Worm (Caenorhabditis elegans) whole organism, young adult: ENCODE results near the gene glod-4.
A peak's percentile ranks its signal among the peaks of the same experiment; 100 is the strongest.

Source experiments
- B0035.1 ChIP-seq: sonication (generic microtip); optimal IDR thresholded peaks from 2 replicates; lab custom pipeline; 2016; ENCODE audit warnings: missing genetic modification characterization, mild to moderate bottlenecking, missing compliant biosample characterization, missing genotype, missing genetic modification reagents
- B0336.3 ChIP-seq: fragments of 200-800 bp; sonication (Bioruptor generic); IDR thresholded peaks from 2 replicates; pipeline ENCODE4 v1.3.6; 2022; ENCODE audit warnings: missing genetic modification characterization, missing compliant biosample characterization
- F22D6.2 ChIP-seq: sonication (generic microtip); optimal IDR thresholded peaks from 2 replicates; lab custom pipeline; 2016; ENCODE audit warnings: mild to moderate bottlenecking, missing genetic modification characterization, missing compliant biosample characterization
- F23B12.7 ChIP-seq: sonication (generic microtip); optimal IDR thresholded peaks from 2 replicates; lab custom pipeline; 2017; ENCODE audit warnings: missing genetic modification characterization, mild to moderate bottlenecking, missing compliant biosample characterization, antibody characterized with exemption, moderate library complexity; ENCODE audit not compliant: insufficient read depth
- F49E8.2 ChIP-seq: sonication (generic microtip); optimal IDR thresholded peaks from 3 replicates; lab custom pipeline; 2017; ENCODE audit warnings: missing genetic modification characterization, mild to moderate bottlenecking, missing compliant biosample characterization, antibody characterized with exemption, moderate library complexity; ENCODE audit not compliant: insufficient read depth
- F52B5.7 ChIP-seq: sonication (generic microtip); optimal IDR thresholded peaks from 2 replicates; lab custom pipeline; 2016; ENCODE audit warnings: mild to moderate bottlenecking, missing genetic modification characterization, missing compliant biosample characterization
- F57C9.4 ChIP-seq: sonication (generic microtip); optimal IDR thresholded peaks from 2 replicates; lab custom pipeline; 2017; ENCODE audit warnings: mild to moderate bottlenecking, missing genetic modification characterization, missing compliant biosample characterization
- Y53F4B.3 ChIP-seq: fragments of 200-800 bp; sonication (Bioruptor generic); IDR thresholded peaks from 2 replicates; pipeline ENCODE4 v1.3.6; 2022; ENCODE audit warnings: missing genetic modification reagents, missing genetic modification characterization, missing compliant biosample characterization
- Y56A3A.18 ChIP-seq: fragments of 200-800 bp; sonication (Bioruptor generic); IDR thresholded peaks from 2 replicates; pipeline ENCODE4 v1.3.6; 2022; ENCODE audit warnings: missing genetic modification reagents, missing genetic modification characterization, missing compliant biosample characterization
- ZK185.1 ChIP-seq: sonication (generic microtip); optimal IDR thresholded peaks from 2 replicates; lab custom pipeline; 2016; ENCODE audit warnings: mild to moderate bottlenecking, missing genetic modification characterization, missing compliant biosample characterization; ENCODE audit not compliant: poor library complexity, severe bottlenecking
- bed-2 ChIP-seq: fragments of 200-800 bp; sonication (Bioruptor generic); IDR thresholded peaks from 2 replicates; pipeline ENCODE4 v1.3.6; 2022; ENCODE audit warnings: missing genetic modification reagents, missing genetic modification characterization, missing compliant biosample characterization
- cebp-1 ChIP-seq, 2 experiments: fragments of 200-800 bp in 1 of 2; sonication (Bioruptor generic) in 1 of 2; sonication (generic microtip) in 1 of 2; IDR thresholded peaks in 1 of 2; optimal IDR thresholded peaks in 1 of 2; 2 replicates each; pipeline versions ENCODE4 v1.3.6 to Lab custom; 2017 to 2022; ENCODE audit warnings: missing compliant biosample characterization in 2 of 2, missing genetic modification characterization in 2 of 2, mild to moderate bottlenecking in 1 of 2, missing genetic modification reagents in 1 of 2, moderate library complexity in 1 of 2
- ceh-100 ChIP-seq: fragments of 200-800 bp; sonication (Bioruptor generic); IDR thresholded peaks from 2 replicates; pipeline ENCODE4 v1.3.6; 2022; ENCODE audit warnings: missing genetic modification reagents, missing genetic modification characterization, missing compliant biosample characterization
- ceh-79 ChIP-seq: sonication (generic microtip); optimal IDR thresholded peaks from 2 replicates; lab custom pipeline; 2017; ENCODE audit warnings: mild to moderate bottlenecking, missing genetic modification characterization, missing compliant biosample characterization
- dpff-1 ChIP-seq: sonication (generic microtip); optimal IDR thresholded peaks from 2 replicates; lab custom pipeline; 2017; ENCODE audit warnings: mild to moderate bottlenecking, missing genetic modification characterization, missing compliant biosample characterization
- dpl-1 ChIP-seq: fragments of 150-350 bp; optimal IDR thresholded peaks from 2 replicates; lab custom pipeline; 2014; ENCODE audit warnings: missing biosample characterization, missing genetic modification reagents, missing genetic modification characterization
- efl-1 ChIP-seq: fragments of 150-350 bp; optimal IDR thresholded peaks from 2 replicates; lab custom pipeline; 2014; ENCODE audit warnings: missing biosample characterization, missing genetic modification reagents, missing genetic modification characterization
- hmg-1.2 ChIP-seq: fragments of 200-800 bp; sonication (Bioruptor generic); IDR thresholded peaks from 2 replicates; pipeline ENCODE4 v1.3.6; 2022; ENCODE audit warnings: missing genetic modification reagents, missing genetic modification characterization, missing compliant biosample characterization
- lag-1 ChIP-seq: fragments of 200-800 bp; sonication (Bioruptor generic); IDR thresholded peaks from 2 replicates; pipeline ENCODE4 v1.3.6; 2022; ENCODE audit warnings: missing genetic modification reagents, missing genetic modification characterization, missing compliant biosample characterization
- let-526 ChIP-seq: fragments of 200-800 bp; sonication (Bioruptor generic); IDR thresholded peaks from 2 replicates; pipeline ENCODE4 v1.3.6; 2022; ENCODE audit warnings: missing genetic modification reagents, missing genetic modification characterization, missing compliant biosample characterization
- lsl-1 ChIP-seq: fragments of 200-800 bp; sonication (Bioruptor generic); optimal IDR thresholded peaks from 2 replicates; lab custom pipeline; 2018; ENCODE audit warnings: mild to moderate bottlenecking, missing genetic modification characterization, moderate library complexity, missing compliant biosample characterization
- madf-10 ChIP-seq: sonication (generic microtip); optimal IDR thresholded peaks from 2 replicates; lab custom pipeline; 2016; ENCODE audit warnings: mild to moderate bottlenecking, missing genetic modification characterization, missing compliant biosample characterization
- madf-8 ChIP-seq: fragments of 200-800 bp; sonication (Bioruptor generic); conservative IDR thresholded peaks from 2 replicates; pipeline ENCODE4 v1.3.6; 2022; ENCODE audit warnings: missing genetic modification reagents, missing genetic modification characterization, missing compliant biosample characterization
- mes-4 ChIP-seq: sonication (generic microtip); optimal IDR thresholded peaks from 2 replicates; lab custom pipeline; 2016; ENCODE audit warnings: missing genotype, missing genetic modification characterization, missing compliant biosample characterization
- nfya-2 ChIP-seq: fragments of 200-800 bp; sonication (Bioruptor generic); IDR thresholded peaks from 2 replicates; pipeline ENCODE4 v1.3.6; 2022; ENCODE audit warnings: missing genetic modification reagents, missing genetic modification characterization, missing compliant biosample characterization
- pha-4 ChIP-seq: fragments of 150-350 bp; sonication (generic microtip); optimal IDR thresholded peaks from 2 replicates; lab custom pipeline; 2014; ENCODE audit warnings: missing biosample characterization, missing genetic modification reagents, missing genetic modification characterization
- rec-8 ChIP-seq, 2 experiments: sonication (generic microtip); optimal IDR thresholded peaks; 2 replicates each; lab custom pipeline; 2016; ENCODE audit warnings: mild to moderate bottlenecking in 2 of 2, missing genetic modification characterization in 2 of 2, missing genetic modification reagents in 2 of 2, missing genotype in 2 of 2, missing biosample characterization in 1 of 2, missing compliant biosample characterization in 1 of 2, moderate library complexity in 1 of 2
- rpc-1 ChIP-seq, 2 experiments: fragments of 150-350 bp in 1 of 2; sonication (generic microtip) in 1 of 2; optimal IDR thresholded peaks; 2 replicates each; lab custom pipeline; 2014 to 2018; ENCODE audit warnings: missing biosample characterization in 1 of 2, missing genetic modification characterization in 1 of 2, missing genetic modification reagents in 1 of 2, missing genotype in 1 of 2
- sea-2 ChIP-seq: fragments of 200-800 bp; sonication (Bioruptor generic); IDR thresholded peaks from 2 replicates; pipeline ENCODE4 v1.3.6; 2022; ENCODE audit warnings: missing genetic modification characterization, missing compliant biosample characterization
- snpc-1.1 ChIP-seq: sonication (generic microtip); optimal IDR thresholded peaks from 2 replicates; lab custom pipeline; 2017; ENCODE audit warnings: missing genetic modification characterization, mild to moderate bottlenecking, missing compliant biosample characterization, antibody characterized with exemption, moderate library complexity, missing genotype, missing genetic modification reagents; ENCODE audit not compliant: insufficient read depth
- snpc-1.3 ChIP-seq: sonication (generic microtip); optimal IDR thresholded peaks from 2 replicates; lab custom pipeline; 2017; ENCODE audit warnings: missing genetic modification characterization, mild to moderate bottlenecking, missing compliant biosample characterization, antibody characterized with exemption, moderate library complexity, missing genotype, missing genetic modification reagents; ENCODE audit not compliant: insufficient read depth
- snpc-4 ChIP-seq, 5 experiments: fragments of 150-350 bp in 1 of 5; sonication (generic microtip) in 4 of 5; optimal IDR thresholded peaks; 2 replicates each; lab custom pipeline; 2014 to 2018; ENCODE audit warnings: missing genetic modification characterization in 5 of 5, missing biosample characterization in 3 of 5, antibody characterized with exemption in 2 of 5, mild to moderate bottlenecking in 2 of 5, missing compliant biosample characterization in 2 of 5, missing genotype in 2 of 5, moderate library complexity in 2 of 5, missing genetic modification reagents in 1 of 5
- sptf-2 ChIP-seq: fragments of 200-800 bp; sonication (Bioruptor generic); optimal IDR thresholded peaks from 2 replicates; lab custom pipeline; 2018; ENCODE audit warnings: mild to moderate bottlenecking, missing genetic modification characterization, missing compliant biosample characterization
- unc-62 ChIP-seq: fragments of 150-350 bp; optimal IDR thresholded peaks from 2 replicates; lab custom pipeline; 2014; ENCODE audit warnings: missing biosample characterization, missing genetic modification reagents, missing genetic modification characterization
- xnd-1 ChIP-seq: sonication (generic microtip); optimal IDR thresholded peaks from 2 replicates; lab custom pipeline; 2016; ENCODE audit warnings: missing genotype, missing genetic modification reagents, missing genetic modification characterization, missing compliant biosample characterization
- zim-3 ChIP-seq: sonication (generic microtip); optimal IDR thresholded peaks from 2 replicates; lab custom pipeline; 2017; ENCODE audit warnings: mild to moderate bottlenecking, missing genetic modification characterization, moderate library complexity, missing compliant biosample characterization
- ztf-18 ChIP-seq: sonication (generic microtip); optimal IDR thresholded peaks from 2 replicates; lab custom pipeline; 2016; ENCODE audit warnings: missing genotype, mild to moderate bottlenecking, missing genetic modification characterization, missing compliant biosample characterization
- ztf-3 ChIP-seq: fragments of 200-800 bp; sonication (Bioruptor generic); optimal IDR thresholded peaks from 2 replicates; lab custom pipeline; 2018; ENCODE audit warnings: mild to moderate bottlenecking, missing genetic modification characterization, missing compliant biosample characterization

glod-4 gene

DNA sequence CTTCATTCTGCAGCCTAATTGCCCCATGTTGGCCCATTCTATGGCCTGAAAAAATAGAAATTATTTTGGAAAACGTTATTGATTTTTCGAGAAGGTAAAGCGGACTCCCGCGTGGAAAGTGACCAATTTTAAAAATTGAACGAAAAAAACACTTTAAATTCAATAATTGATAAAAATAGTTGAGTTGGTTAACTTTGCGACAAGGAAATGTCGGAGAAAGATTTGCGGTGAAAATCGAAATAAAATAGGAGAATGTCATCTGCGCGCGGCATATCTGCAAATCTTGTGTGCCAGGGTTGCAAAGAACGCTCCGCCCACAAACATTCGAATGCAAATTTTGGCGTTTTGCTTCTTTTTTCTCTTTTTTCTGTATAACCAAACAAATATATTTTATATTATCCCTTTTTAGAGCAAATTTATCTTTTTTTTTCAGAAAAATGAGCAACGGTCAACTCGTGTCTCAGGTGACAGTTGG lies 17.5 kb downstream of the glod-4 start, which contains the start of the genes rnf-121 and C16C10.4 (continued):
- TF ChIP-seq F22D6.2 (tag; lab: Kevin White, UChicago) (peak; percentile 20), let-526 (no peak), zim-3 (tag; lab: Kevin White, UChicago) (no peak), mes-4 (tag; lab: Kevin White, UChicago) (no peak), B0336.3 (GFP tag; lab: Robert Waterston, UW) (peak; percentile 20; the same call in 1 of the 2 replicates), hmg-1.2 (peak; percentile 38; the same call in 1 of the 2 replicates), Y53F4B.3 (GFP tag; lab: Robert Waterston, UW) (no peak), bed-2 (GFP tag; lab: Robert Waterston, UW) (no peak), snpc-4 (GFP tag; optimal IDR thresholded peaks at IDR 0.05; lab: Kevin White, UChicago) (peak; percentile 5), snpc-4 (tag; optimal IDR thresholded peaks at IDR 0.05; lab: Kevin White, UChicago) (peak in 2 of 4 experiments; percentile 28 to 54), sea-2 (GFP tag; lab: Robert Waterston, UW) (no peak), Y56A3A.18 (GFP tag; lab: Robert Waterston, UW) (no peak), ZK185.1 (tag; lab: Kevin White, UChicago) (peak; percentile 86), pha-4 (tag; lab: Kevin White, UChicago) (no peak), madf-8 (GFP tag; lab: Robert Waterston, UW) (peak; percentile 38), ztf-18 (tag; lab: Kevin White, UChicago) (peak; percentile 46), ceh-79 (tag; lab: Kevin White, UChicago) (no peak), rec-8 (tag; optimal IDR thresholded peaks at IDR 0.05; lab: Kevin White, UChicago) (peak; percentile 51 to 75), rpc-1 (optimal IDR thresholded peaks at IDR 0.05; lab: Kevin White, UChicago) (peak; percentile 56), rpc-1 (tag; optimal IDR thresholded peaks at IDR 0.05; lab: Kevin White, UChicago) (no peak), madf-10 (tag; lab: Kevin White, UChicago) (peak; percentile 45), unc-62 (GFP tag; lab: Kevin White, UChicago) (no peak), ztf-3 (GFP tag; lab: Kevin White, UChicago) (no peak), cebp-1 (GFP tag; IDR thresholded peaks at IDR 0.05; lab: Robert Waterston, UW) (no peak), cebp-1 (tag; optimal IDR thresholded peaks at IDR 0.05; lab: Kevin White, UChicago) (peak; percentile 74), F23B12.7 (tag; lab: Kevin White, UChicago) (peak; percentile 67), ceh-100 (peak; percentile 77), dpl-1 (GFP tag; lab: Kevin White, UChicago) (no peak), snpc-1.1 (tag; lab: Kevin White, UChicago) (peak; percentile 31), lsl-1 (GFP tag; lab: Kevin White, UChicago) (peak; percentile 47), lag-1 (GFP tag; lab: Robert Waterston, UW) (no peak), snpc-1.3 (peak; percentile 71), sptf-2 (GFP tag; lab: Kevin White, UChicago) (no peak), F57C9.4 (tag; lab: Kevin White, UChicago) (no peak), nfya-2 (GFP tag; lab: Robert Waterston, UW) (no peak), F49E8.2 (tag; lab: Kevin White, UChicago) (peak; percentile 63), F52B5.7 (tag; lab: Kevin White, UChicago) (peak; percentile 29), efl-1 (GFP tag; lab: Kevin White, UChicago) (peak; percentile 26), dpff-1 (tag; lab: Kevin White, UChicago) (no peak), B0035.1 (tag; lab: Kevin White, UChicago) (no peak), xnd-1 (tag; lab: Kevin White, UChicago) (peak; percentile 38)
